Fruit fly (Drosophila melanogaster) whole organism, embryonic: ENCODE data around the gene papi.
A peak's percentile ranks its signal among the peaks of the same experiment; 100 is the strongest.

Experiments used
- Atf6 ChIP-seq: fragments of 200-800 bp; sonication (Bioruptor generic); IDR thresholded peaks from 2 replicates; pipeline ENCODE4 v1.3.6; 2022; ENCODE audit warnings: missing biosample characterization, missing genetic modification characterization
- Blimp-1 ChIP-seq: fragments of 200-800 bp; sonication (Bioruptor generic); optimal IDR thresholded peaks from 3 replicates; lab custom pipeline; 2018; ENCODE audit warnings: missing biosample characterization, missing genetic modification characterization, mild to moderate bottlenecking, moderate library complexity, missing genetic modification reagents
- CG10431 ChIP-seq: fragments of 200-800 bp; sonication (Bioruptor generic); optimal IDR thresholded peaks from 3 replicates; lab custom pipeline; 2018; ENCODE audit warnings: missing biosample characterization, mild to moderate bottlenecking, missing genetic modification characterization
- CG10959 ChIP-seq: fragments of 200-800 bp; sonication (Bioruptor generic); IDR thresholded peaks from 2 replicates; pipeline ENCODE4 v1.3.6; 2022; ENCODE audit warnings: missing biosample characterization, missing genetic modification characterization
- CG11456 ChIP-seq: fragments of 200-800 bp; sonication (Bioruptor generic); IDR thresholded peaks from 3 replicates; pipeline ENCODE4 v1.3.6; 2022; ENCODE audit warnings: missing biosample characterization, missing genetic modification characterization
- CG11723 ChIP-seq: fragments of 200-800 bp; sonication (Bioruptor generic); optimal IDR thresholded peaks from 2 replicates; lab custom pipeline; 2017; ENCODE audit warnings: missing biosample characterization, mild to moderate bottlenecking, missing genetic modification characterization
- CG12071 ChIP-seq: fragments of 200-800 bp; sonication (Bioruptor generic); optimal IDR thresholded peaks from 3 replicates; lab custom pipeline; 2018; ENCODE audit warnings: missing biosample characterization, mild to moderate bottlenecking, missing genetic modification characterization
- CG12155 ChIP-seq: fragments of 200-800 bp; sonication (Bioruptor generic); optimal IDR thresholded peaks from 3 replicates; lab custom pipeline; 2016; ENCODE audit warnings: missing biosample characterization, missing genetic modification characterization
- CG12219 ChIP-seq: fragments of 200-800 bp; sonication (Bioruptor generic); optimal IDR thresholded peaks from 3 replicates; lab custom pipeline; 2018; ENCODE audit warnings: missing biosample characterization, mild to moderate bottlenecking, missing genetic modification characterization
- CG12391 ChIP-seq: fragments of 200-800 bp; sonication (Bioruptor generic); optimal IDR thresholded peaks from 3 replicates; lab custom pipeline; 2018; ENCODE audit warnings: missing biosample characterization, mild to moderate bottlenecking, missing genetic modification characterization, moderate library complexity
- CG14014 ChIP-seq: fragments of 200-800 bp; sonication (Bioruptor generic); IDR thresholded peaks from 2 replicates; pipeline ENCODE4 v1.3.6; 2022; ENCODE audit warnings: missing biosample characterization, missing genetic modification characterization
- CG14050 ChIP-seq: fragments of 200-800 bp; sonication (Bioruptor generic); IDR thresholded peaks from 3 replicates; pipeline ENCODE4 v1.3.6; 2022; ENCODE audit warnings: missing biosample characterization, missing genetic modification characterization
- CG15073 ChIP-seq: fragments of 200-800 bp; sonication (Bioruptor generic); optimal IDR thresholded peaks from 2 replicates; lab custom pipeline; 2016; ENCODE audit warnings: missing biosample characterization, missing genetic modification characterization
- CG15514 ChIP-seq: fragments of 200-800 bp; sonication (Bioruptor generic); optimal IDR thresholded peaks from 3 replicates; lab custom pipeline; 2017; ENCODE audit warnings: missing biosample characterization, missing genetic modification characterization, mild to moderate bottlenecking, moderate library complexity, missing genetic modification reagents
- CG16813 ChIP-seq: fragments of 200-800 bp; sonication (Bioruptor generic); IDR thresholded peaks from 3 replicates; pipeline ENCODE4 v1.3.6; 2022; ENCODE audit warnings: missing biosample characterization, missing genetic modification characterization; ENCODE audit not compliant: partially characterized antibody
- CG17829 ChIP-seq: fragments of 200-800 bp; optimal IDR thresholded peaks from 2 replicates; lab custom pipeline; 2019; ENCODE audit warnings: missing biosample characterization, mild to moderate bottlenecking, missing genetic modification characterization, moderate library complexity
- CG18599 ChIP-seq: fragments of 200-800 bp; sonication (Bioruptor generic); optimal IDR thresholded peaks from 3 replicates; lab custom pipeline; 2017; ENCODE audit warnings: missing biosample characterization, missing genetic modification characterization, mild to moderate bottlenecking, moderate library complexity, missing genetic modification reagents
- CG2116 ChIP-seq: fragments of 200-800 bp; sonication (Bioruptor generic); optimal IDR thresholded peaks from 3 replicates; lab custom pipeline; 2018; ENCODE audit warnings: missing biosample characterization, mild to moderate bottlenecking, missing genetic modification characterization
- CG30431 ChIP-seq: fragments of 200-800 bp; sonication (Bioruptor generic); optimal IDR thresholded peaks from 2 replicates; lab custom pipeline; 2017; ENCODE audit warnings: missing biosample characterization, missing genetic modification characterization
- CG31441 ChIP-seq: fragments of 200-800 bp; sonication (Bioruptor generic); IDR thresholded peaks from 2 replicates; pipeline ENCODE4 v1.3.6; 2022; ENCODE audit warnings: missing biosample characterization, missing genetic modification characterization
- CG4730 ChIP-seq: fragments of 200-800 bp; sonication (Bioruptor generic); IDR thresholded peaks from 2 replicates; pipeline ENCODE4 v1.3.6; 2022; ENCODE audit warnings: missing biosample characterization, missing genetic modification characterization
- CG6654 ChIP-seq: fragments of 200-800 bp; sonication (Bioruptor generic); optimal IDR thresholded peaks from 2 replicates; lab custom pipeline; 2017; ENCODE audit warnings: missing biosample characterization, mild to moderate bottlenecking, missing genetic modification characterization
- CG6854 ChIP-seq: fragments of 200-800 bp; sonication (Bioruptor generic); optimal IDR thresholded peaks from 3 replicates; lab custom pipeline; 2017; ENCODE audit warnings: missing biosample characterization, mild to moderate bottlenecking, missing genetic modification characterization
- CHES-1-like ChIP-seq: fragments of 200-800 bp; sonication (Bioruptor generic); optimal IDR thresholded peaks from 2 replicates; lab custom pipeline; 2016; ENCODE audit warnings: missing biosample characterization, missing genetic modification characterization
- D19B ChIP-seq: fragments of 200-800 bp; sonication (Bioruptor generic); optimal IDR thresholded peaks from 2 replicates; lab custom pipeline; 2017; ENCODE audit warnings: missing biosample characterization, mild to moderate bottlenecking, missing genetic modification characterization
- Fer1 ChIP-seq: fragments of 200-800 bp; sonication (Bioruptor generic); optimal IDR thresholded peaks from 2 replicates; lab custom pipeline; 2017; ENCODE audit warnings: missing biosample characterization, mild to moderate bottlenecking, missing genetic modification characterization
- GATAe ChIP-seq: fragments of 200-800 bp; sonication (Bioruptor generic); conservative IDR thresholded peaks from 2 replicates; pipeline ENCODE4 v1.3.6; 2022; ENCODE audit warnings: missing biosample characterization, missing genetic modification characterization
- HLH54F ChIP-seq: fragments of 200-800 bp; sonication (Bioruptor generic); optimal IDR thresholded peaks from 3 replicates; lab custom pipeline; 2016; ENCODE audit warnings: missing biosample characterization, missing genetic modification characterization
- Hr39 ChIP-seq: fragments of >200 bp; optimal IDR thresholded peaks from 2 replicates; lab custom pipeline; 2017
- NC2β ChIP-seq: fragments of 200-800 bp; sonication (Bioruptor generic); optimal IDR thresholded peaks from 2 replicates; lab custom pipeline; 2016; ENCODE audit warnings: missing biosample characterization, missing genetic modification characterization
- Nf-YC ChIP-seq: fragments of 200-800 bp; optimal IDR thresholded peaks from 3 replicates; lab custom pipeline; 2019; ENCODE audit warnings: missing biosample characterization, mild to moderate bottlenecking, missing genetic modification characterization, moderate library complexity
- Spps ChIP-seq: fragments of 200-800 bp; sonication (Bioruptor generic); optimal IDR thresholded peaks from 2 replicates; lab custom pipeline; 2018; ENCODE audit warnings: missing biosample characterization, mild to moderate bottlenecking, missing genetic modification characterization
- bcd ChIP-seq: fragments of 200-800 bp; sonication (Bioruptor generic); optimal IDR thresholded peaks from 2 replicates; lab custom pipeline; 2017; ENCODE audit warnings: missing biosample characterization, mild to moderate bottlenecking, missing genetic modification characterization
- cad ChIP-seq: fragments of >200 bp; optimal IDR thresholded peaks from 2 replicates; lab custom pipeline; 2017; ENCODE audit warnings: missing biosample characterization, missing genetic modification characterization
- cas ChIP-seq: fragments of 200-800 bp; sonication (Bioruptor generic); IDR thresholded peaks from 2 replicates; pipeline ENCODE4 v1.3.6; 2022; ENCODE audit warnings: missing biosample characterization, missing genetic modification characterization
- disco-r ChIP-seq: fragments of 200-800 bp; sonication (Bioruptor generic); optimal IDR thresholded peaks from 2 replicates; lab custom pipeline; 2016; ENCODE audit warnings: missing biosample characterization, missing genetic modification characterization
- fd102C ChIP-seq: fragments of 200-800 bp; sonication (Bioruptor generic); optimal IDR thresholded peaks from 2 replicates; lab custom pipeline; 2018; ENCODE audit warnings: missing biosample characterization, mild to moderate bottlenecking, missing genetic modification characterization, moderate library complexity
- grau ChIP-seq: fragments of 200-800 bp; optimal IDR thresholded peaks from 3 replicates; lab custom pipeline; 2019; ENCODE audit warnings: missing biosample characterization, mild to moderate bottlenecking, missing genetic modification characterization, moderate library complexity
- lov ChIP-seq, 2 experiments: fragments of 200-800 bp in 1 of 2; fragments of >200 bp in 1 of 2; sonication (Bioruptor generic) in 1 of 2; IDR thresholded peaks in 1 of 2; optimal IDR thresholded peaks in 1 of 2; 2 replicates in 1 of 2; 3 replicates in 1 of 2; pipeline versions ENCODE4 v1.3.6 to Lab custom; 2017 to 2022; ENCODE audit warnings: missing biosample characterization in 1 of 2, missing genetic modification characterization in 1 of 2
- mam ChIP-seq: fragments of 200-800 bp; sonication (Bioruptor generic); optimal IDR thresholded peaks from 3 replicates; lab custom pipeline; 2016; ENCODE audit warnings: missing biosample characterization, missing genetic modification characterization
- nau ChIP-seq: fragments of 200-800 bp; sonication (Bioruptor generic); optimal IDR thresholded peaks from 3 replicates; lab custom pipeline; 2017; ENCODE audit warnings: missing biosample characterization, mild to moderate bottlenecking, missing genetic modification characterization, missing genetic modification reagents
- p53 ChIP-seq: fragments of 200-800 bp; sonication (Bioruptor generic); optimal IDR thresholded peaks from 2 replicates; lab custom pipeline; 2016; ENCODE audit warnings: missing biosample characterization, missing genetic modification characterization
- pzg ChIP-seq: fragments of 200-800 bp; sonication (Bioruptor generic); optimal IDR thresholded peaks from 3 replicates; lab custom pipeline; 2018; ENCODE audit warnings: missing biosample characterization, mild to moderate bottlenecking, missing genetic modification characterization, moderate library complexity
- ranshi ChIP-seq: fragments of 200-800 bp; sonication (Bioruptor generic); IDR thresholded peaks from 2 replicates; pipeline ENCODE4 v1.3.6; 2022; ENCODE audit warnings: missing biosample characterization, missing genetic modification characterization
- row ChIP-seq: fragments of 200-800 bp; sonication (Bioruptor generic); IDR thresholded peaks from 3 replicates; pipeline ENCODE4 v1.3.6; 2022; ENCODE audit warnings: missing biosample characterization, missing genetic modification characterization
- sd ChIP-seq: fragments of 200-800 bp; sonication (Bioruptor generic); optimal IDR thresholded peaks from 3 replicates; lab custom pipeline; 2018; ENCODE audit warnings: missing biosample characterization, mild to moderate bottlenecking, missing genetic modification characterization, moderate library complexity
- slou ChIP-seq: fragments of 200-800 bp; sonication (Bioruptor generic); optimal IDR thresholded peaks from 3 replicates; lab custom pipeline; 2016; ENCODE audit warnings: missing biosample characterization, missing genetic modification characterization
- tll ChIP-seq, 2 experiments: fragments of 200-800 bp in 1 of 2; fragments of >200 bp in 1 of 2; sonication (Bioruptor generic) in 1 of 2; optimal IDR thresholded peaks; 2 replicates each; lab custom pipeline; 2017 to 2019; ENCODE audit warnings: missing biosample characterization in 2 of 2, missing genetic modification characterization in 2 of 2, mild to moderate bottlenecking in 1 of 2, moderate library complexity in 1 of 2
- zen ChIP-seq: fragments of 200-800 bp; sonication (Bioruptor generic); optimal IDR thresholded peaks from 3 replicates; lab custom pipeline; 2018; ENCODE audit warnings: missing biosample characterization, mild to moderate bottlenecking, missing genetic modification characterization, moderate library complexity

Gene papi

DNA sequence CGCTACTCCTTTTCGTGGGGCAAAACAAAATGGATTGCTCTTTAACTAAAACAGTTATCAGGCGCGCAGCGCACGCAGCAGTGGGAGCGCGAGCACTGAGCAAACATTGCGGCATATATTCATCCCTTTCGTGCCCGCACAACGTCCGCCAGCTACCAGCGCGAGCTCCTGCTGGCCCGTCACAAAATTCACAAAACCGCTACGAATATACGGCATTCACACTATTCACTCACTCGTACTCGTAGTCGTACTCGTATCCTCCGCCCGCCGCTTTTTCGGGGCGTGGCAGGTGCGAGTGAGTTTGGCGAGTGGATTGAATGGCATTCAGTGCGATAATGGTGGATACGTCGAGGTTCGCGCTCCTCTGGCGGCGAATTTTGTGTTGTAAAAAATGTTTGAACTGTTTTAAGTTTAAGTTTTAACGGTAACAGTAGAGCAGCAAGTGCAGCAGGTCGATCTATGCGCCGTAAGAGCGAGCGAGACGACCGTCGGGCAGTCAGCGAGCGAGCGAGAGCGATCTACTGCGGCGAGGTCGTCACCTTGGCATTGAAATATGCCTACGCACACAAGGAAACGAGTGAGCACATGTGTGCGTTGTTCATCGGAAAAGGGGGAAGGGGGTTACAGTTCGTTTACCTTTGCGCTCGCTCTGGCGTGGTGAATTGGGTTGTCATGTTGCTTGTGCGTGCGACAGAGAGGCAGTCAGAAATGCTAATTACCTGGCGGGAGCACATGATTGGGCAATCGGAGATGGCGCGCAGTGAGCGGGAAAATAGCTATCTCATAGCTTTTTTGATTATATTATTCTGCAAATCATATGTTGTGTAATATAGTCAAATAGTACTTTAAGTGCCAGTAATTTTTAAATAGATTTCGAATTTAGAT is 23.7 kb upstream of the papi start (continued):
- TF ChIP-seq CG15514 (GFP tag; lab: Kevin White, UChicago): peak; percentile 59
- TF ChIP-seq CG6654 (GFP tag; lab: Kevin White, UChicago): no peak
- TF ChIP-seq CG31441 (GFP tag; lab: Robert Waterston, UW): no peak
- peak; percentile 94 for TF ChIP-seq zen (tag; lab: Kevin White, UChicago)
- TF ChIP-seq Spps (tag; lab: Kevin White, UChicago): peak; percentile 25
- TF ChIP-seq CG4730: no peak
- TF ChIP-seq cad: no peak
- peak; percentile 73 for TF ChIP-seq CG18599 (GFP tag; lab: Kevin White, UChicago)
- TF ChIP-seq CG15073 (GFP tag; lab: Kevin White, UChicago): no peak
- TF ChIP-seq HLH54F (GFP tag; lab: Kevin White, UChicago): peak; percentile 66
- peak; percentile 97 for TF ChIP-seq CG12155
- TF ChIP-seq CG30431 (GFP tag; lab: Kevin White, UChicago): no peak
- TF ChIP-seq Fer1 (GFP tag; lab: Kevin White, UChicago): peak; percentile 89
- peak; percentile 48 for TF ChIP-seq CG12071 (GFP tag; lab: Kevin White, UChicago)
- peak; percentile 16 for TF ChIP-seq Blimp-1
- peak; percentile 83 for TF ChIP-seq CG6854 (GFP tag; lab: Kevin White, UChicago)
- TF ChIP-seq Hr39 (lab: Kevin White, UChicago): no peak
- peak; percentile 14 for TF ChIP-seq CG11723 (GFP tag; lab: Kevin White, UChicago)
- no peak for TF ChIP-seq CG16813 (GFP tag; lab: Robert Waterston, UW)
- peak; percentile 61 for TF ChIP-seq slou
- no peak for TF ChIP-seq GATAe (GFP tag; lab: Robert Waterston, UW)
- peak; percentile 41 for TF ChIP-seq CG17829 (tag; lab: Kevin White, UChicago)
- peak; percentile 87 for TF ChIP-seq Nf-YC
- peak; percentile 45 for TF ChIP-seq CG12219 (GFP tag; lab: Kevin White, UChicago)
- TF ChIP-seq CG11456 (GFP tag; lab: Robert Waterston, UW): no peak
- peak; percentile 57 for TF ChIP-seq CG10431 (GFP tag; lab: Kevin White, UChicago)
- TF ChIP-seq lov (optimal IDR thresholded peaks at IDR 0.05; lab: Kevin White, UChicago): no peak
- no peak for TF ChIP-seq lov (GFP tag; IDR thresholded peaks at IDR 0.05; lab: Robert Waterston, UW)
- TF ChIP-seq Atf6: no peak
- TF ChIP-seq cas (GFP tag; lab: Robert Waterston, UW): no peak
- no peak for TF ChIP-seq nau (GFP tag; lab: Kevin White, UChicago)
- peak; percentile 32 for TF ChIP-seq p53 (GFP tag; lab: Kevin White, UChicago)
- peak; percentile 3 for TF ChIP-seq CHES-1-like
- no peak for TF ChIP-seq CG10959
- TF ChIP-seq CG12391 (tag; lab: Kevin White, UChicago): peak; percentile 65
- no peak for TF ChIP-seq CG14014 (GFP tag; lab: Robert Waterston, UW)
- TF ChIP-seq grau (tag; lab: Kevin White, UChicago): peak; percentile 68
- TF ChIP-seq NC2β (GFP tag; lab: Kevin White, UChicago): no peak
- TF ChIP-seq D19B (GFP tag; lab: Kevin White, UChicago): peak; percentile 55
- no peak for TF ChIP-seq disco-r (GFP tag; lab: Kevin White, UChicago)
- peak in 1 of 2 experiments; percentile 61 for TF ChIP-seq tll (GFP tag; optimal IDR thresholded peaks at IDR 0.05; lab: Kevin White, UChicago)
- TF ChIP-seq mam (GFP tag; lab: Kevin White, UChicago): peak; percentile 26
- TF ChIP-seq ranshi (GFP tag; lab: Robert Waterston, UW): no peak
- no peak for TF ChIP-seq CG14050 (GFP tag; lab: Robert Waterston, UW)
- TF ChIP-seq pzg: peak; percentile 18
- TF ChIP-seq CG2116 (GFP tag; lab: Kevin White, UChicago): peak; percentile 52
- peak; percentile 97 for TF ChIP-seq sd (tag; lab: Kevin White, UChicago)
- TF ChIP-seq row: no peak
- TF ChIP-seq fd102C (GFP tag; lab: Kevin White, UChicago): no peak
- no peak for TF ChIP-seq bcd
